Worm (Caenorhabditis elegans): ENCODE data around the gene fbxa-29.

DNA sequence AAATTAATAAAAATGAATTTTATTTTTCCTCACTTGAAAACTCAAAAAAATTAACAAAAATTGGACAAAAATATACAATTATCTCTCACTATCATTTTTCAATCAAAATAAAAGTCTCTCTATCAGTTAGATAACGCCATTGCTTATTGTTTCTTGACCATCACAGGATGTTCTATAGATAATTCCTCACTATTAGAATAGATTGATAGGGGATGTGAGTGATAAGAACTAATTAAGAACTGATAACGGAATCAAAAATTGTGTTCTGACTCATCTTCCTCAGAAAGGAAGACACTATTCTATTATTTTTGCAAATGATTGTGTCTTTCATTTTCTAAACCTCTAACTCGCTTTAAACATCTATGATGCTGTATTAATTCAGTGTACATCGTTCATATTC, 15.6 kb upstream of the fbxa-29 start:
- TF ChIP-seq fkh-10 (GFP tag; optimal IDR thresholded peaks at IDR 0.05) (no peak), php-3 (GFP tag; IDR thresholded peaks at IDR 0.05) (no peak), ctbp-1 (GFP tag; IDR thresholded peaks at IDR 0.05) (no peak), mes-2 (tag; optimal IDR thresholded peaks at IDR 0.05; ENCODE audit: poor library complexity, severe bottlenecking) (no peak), ces-1 (GFP tag; optimal IDR thresholded peaks at IDR 0.05) (no peak), lin-15B (tag; optimal IDR thresholded peaks at IDR 0.05) (no peak), F26F4.8 (GFP tag; conservative IDR thresholded peaks at IDR 0.05) (no peak), Y5F2A.4 (GFP tag; optimal IDR thresholded peaks at IDR 0.05) (no peak), lin-29 (GFP tag; IDR thresholded peaks at IDR 0.05) (no peak), dpl-1 (GFP tag; optimal IDR thresholded peaks at IDR 0.05) (no peak), nhr-237 (tag; optimal IDR thresholded peaks at IDR 0.05) (no peak)

Measured in whole organism, L4 larva.